Worm (Caenorhabditis elegans) whole organism, L2 larva: ENCODE data around the gene gln-6.

Experiments used
- C34F6.9 ChIP-seq: fragments of 150-350 bp; optimal IDR thresholded peaks from 2 replicates; lab custom pipeline; 2014; ENCODE audit warnings: missing biosample characterization, missing genetic modification characterization
- F13H6.1 ChIP-seq: sonication (generic microtip); optimal IDR thresholded peaks from 2 replicates; lab custom pipeline; 2016; ENCODE audit warnings: missing genetic modification characterization, missing compliant biosample characterization
- R02D3.7 ChIP-seq: fragments of 150-350 bp; optimal IDR thresholded peaks from 2 replicates; lab custom pipeline; 2014; ENCODE audit warnings: missing biosample characterization, missing genetic modification characterization
- Y55F3AM.14 ChIP-seq: fragments of 200-800 bp; sonication (Bioruptor generic); optimal IDR thresholded peaks from 2 replicates; lab custom pipeline; 2018; ENCODE audit warnings: mild to moderate bottlenecking, missing genetic modification characterization, missing compliant biosample characterization
- ZK546.5 ChIP-seq: sonication (generic microtip); optimal IDR thresholded peaks from 2 replicates; lab custom pipeline; 2017; ENCODE audit warnings: missing biosample characterization, missing genetic modification characterization
- aly-2 ChIP-seq: fragments of 150-350 bp; optimal IDR thresholded peaks from 2 replicates; lab custom pipeline; 2014; ENCODE audit warnings: missing biosample characterization, missing genetic modification characterization
- ama-1 ChIP-seq: fragments of 150-350 bp; optimal IDR thresholded peaks from 2 replicates; lab custom pipeline; 2018; ENCODE audit warnings: inconsistent platforms
- blmp-1 ChIP-seq: sonication (generic microtip); optimal IDR thresholded peaks from 2 replicates; lab custom pipeline; 2017; ENCODE audit warnings: missing genetic modification characterization, mild to moderate bottlenecking, missing compliant biosample characterization, antibody characterized with exemption, moderate library complexity; ENCODE audit not compliant: insufficient read depth
- ceh-16 ChIP-seq: fragments of 150-350 bp; optimal IDR thresholded peaks from 2 replicates; lab custom pipeline; 2014; ENCODE audit warnings: missing biosample characterization, missing genetic modification characterization
- ceh-82 ChIP-seq: fragments of 150-350 bp; optimal IDR thresholded peaks from 2 replicates; lab custom pipeline; 2014; ENCODE audit warnings: missing biosample characterization, missing genetic modification characterization
- crh-2 ChIP-seq: sonication (generic microtip); optimal IDR thresholded peaks from 2 replicates; lab custom pipeline; 2017; ENCODE audit warnings: missing biosample characterization, missing genetic modification characterization
- dmd-4 ChIP-seq: sonication (generic microtip); optimal IDR thresholded peaks from 2 replicates; lab custom pipeline; 2017; ENCODE audit warnings: missing biosample characterization, missing genetic modification characterization
- elt-3 ChIP-seq: sonication (generic microtip); optimal IDR thresholded peaks from 2 replicates; lab custom pipeline; 2017; ENCODE audit warnings: missing biosample characterization, missing genetic modification characterization
- fos-1 ChIP-seq: fragments of 150-350 bp; optimal IDR thresholded peaks from 2 replicates; lab custom pipeline; 2014; ENCODE audit warnings: missing biosample characterization, missing genetic modification characterization
- gmeb-1 ChIP-seq: fragments of 150-350 bp; optimal IDR thresholded peaks from 2 replicates; lab custom pipeline; 2014; ENCODE audit warnings: missing biosample characterization, missing genetic modification characterization
- lin-11 ChIP-seq: fragments of 150-350 bp; sonication (generic microtip); optimal IDR thresholded peaks from 2 replicates; lab custom pipeline; 2014; ENCODE audit warnings: missing biosample characterization, missing genetic modification characterization, inconsistent platforms, mixed read lengths
- lin-13 ChIP-seq: fragments of 150-350 bp; optimal IDR thresholded peaks from 2 replicates; lab custom pipeline; 2014; ENCODE audit warnings: missing biosample characterization, missing genetic modification reagents, missing genetic modification characterization
- lin-39 ChIP-seq: fragments of 150-350 bp; optimal IDR thresholded peaks from 2 replicates; lab custom pipeline; 2014; ENCODE audit warnings: missing biosample characterization, missing genetic modification reagents, missing genetic modification characterization
- lsy-2 ChIP-seq, 2 experiments: fragments of 150-350 bp in 1 of 2; sonication (generic microtip) in 1 of 2; optimal IDR thresholded peaks; 2 replicates each; lab custom pipeline; 2014 to 2017; ENCODE audit warnings: missing biosample characterization in 2 of 2, missing genetic modification characterization in 2 of 2
- mab-5 ChIP-seq: fragments of 150-350 bp; optimal IDR thresholded peaks from 2 replicates; lab custom pipeline; 2014; ENCODE audit warnings: missing biosample characterization, missing genetic modification characterization
- mbf-1 ChIP-seq: sonication (generic microtip); optimal IDR thresholded peaks from 2 replicates; lab custom pipeline; 2017; ENCODE audit warnings: missing biosample characterization, missing genetic modification characterization
- mdl-1 ChIP-seq, 2 experiments: fragments of 150-350 bp in 1 of 2; sonication (generic microtip) in 1 of 2; optimal IDR thresholded peaks; 2 replicates each; lab custom pipeline; 2017; ENCODE audit warnings: missing biosample characterization in 2 of 2, missing genetic modification characterization in 2 of 2
- nhr-10 ChIP-seq: sonication (generic microtip); optimal IDR thresholded peaks from 2 replicates; lab custom pipeline; 2017; ENCODE audit warnings: missing biosample characterization, missing genetic modification characterization
- nhr-11 ChIP-seq: fragments of 150-350 bp; optimal IDR thresholded peaks from 2 replicates; lab custom pipeline; 2014; ENCODE audit warnings: missing biosample characterization, missing genetic modification characterization
- nhr-12 ChIP-seq: fragments of 150-350 bp; optimal IDR thresholded peaks from 2 replicates; lab custom pipeline; 2014; ENCODE audit warnings: missing biosample characterization, missing genetic modification characterization
- nhr-129 ChIP-seq: fragments of 150-350 bp; optimal IDR thresholded peaks from 2 replicates; lab custom pipeline; 2014; ENCODE audit warnings: missing biosample characterization, missing genetic modification characterization
- nhr-21 ChIP-seq: fragments of 150-350 bp; optimal IDR thresholded peaks from 2 replicates; lab custom pipeline; 2014; ENCODE audit warnings: missing biosample characterization, missing genetic modification characterization
- nhr-23 ChIP-seq: fragments of 150-350 bp; optimal IDR thresholded peaks from 2 replicates; lab custom pipeline; 2014; ENCODE audit warnings: missing biosample characterization, missing genetic modification reagents, missing genetic modification characterization
- nhr-25 ChIP-seq: fragments of 150-350 bp; sonication (generic microtip); optimal IDR thresholded peaks from 3 replicates; lab custom pipeline; 2014; ENCODE audit warnings: missing biosample characterization, missing genetic modification characterization
- nhr-6 ChIP-seq: fragments of 150-350 bp; optimal IDR thresholded peaks from 2 replicates; lab custom pipeline; 2014; ENCODE audit warnings: missing biosample characterization, missing genetic modification characterization
- nhr-77 ChIP-seq: fragments of 150-350 bp; optimal IDR thresholded peaks from 2 replicates; lab custom pipeline; 2014; ENCODE audit warnings: missing biosample characterization, missing genetic modification characterization
- peb-1 ChIP-seq: fragments of 150-350 bp; optimal IDR thresholded peaks from 2 replicates; lab custom pipeline; 2014; ENCODE audit warnings: missing biosample characterization, missing genetic modification characterization
- skn-1 ChIP-seq: sonication (generic microtip); optimal IDR thresholded peaks from 2 replicates; lab custom pipeline; 2017; ENCODE audit warnings: missing biosample characterization, missing genetic modification characterization
- sma-3 ChIP-seq: sonication (generic microtip); optimal IDR thresholded peaks from 2 replicates; lab custom pipeline; 2016; ENCODE audit warnings: missing genetic modification reagents, missing genetic modification characterization, missing compliant biosample characterization
- sma-9 ChIP-seq, 2 experiments: fragments of 150-350 bp in 1 of 2; sonication (generic microtip) in 1 of 2; optimal IDR thresholded peaks; 2 replicates each; lab custom pipeline; 2014 to 2016; ENCODE audit warnings: missing genetic modification characterization in 2 of 2, mild to moderate bottlenecking in 1 of 2, missing biosample characterization in 1 of 2, missing compliant biosample characterization in 1 of 2, missing genetic modification reagents in 1 of 2, moderate library complexity in 1 of 2
- snpc-4 ChIP-seq: fragments of 150-350 bp; optimal IDR thresholded peaks from 2 replicates; lab custom pipeline; 2014; ENCODE audit warnings: missing biosample characterization, missing genetic modification characterization
- unc-62 ChIP-seq: fragments of 150-350 bp; optimal IDR thresholded peaks from 2 replicates; lab custom pipeline; 2014; ENCODE audit warnings: missing biosample characterization, missing genetic modification reagents, missing genetic modification characterization
- zag-1 ChIP-seq: fragments of 150-350 bp; optimal IDR thresholded peaks from 2 replicates; lab custom pipeline; 2014; ENCODE audit warnings: missing biosample characterization, missing genetic modification characterization
- ztf-11 ChIP-seq: sonication (generic microtip); optimal IDR thresholded peaks from 2 replicates; lab custom pipeline; 2017; ENCODE audit warnings: missing biosample characterization, missing genetic modification characterization
- ztf-4 ChIP-seq: fragments of 150-350 bp; optimal IDR thresholded peaks from 2 replicates; lab custom pipeline; 2014; ENCODE audit warnings: missing biosample characterization, missing genetic modification characterization

Gene gln-6

DNA sequence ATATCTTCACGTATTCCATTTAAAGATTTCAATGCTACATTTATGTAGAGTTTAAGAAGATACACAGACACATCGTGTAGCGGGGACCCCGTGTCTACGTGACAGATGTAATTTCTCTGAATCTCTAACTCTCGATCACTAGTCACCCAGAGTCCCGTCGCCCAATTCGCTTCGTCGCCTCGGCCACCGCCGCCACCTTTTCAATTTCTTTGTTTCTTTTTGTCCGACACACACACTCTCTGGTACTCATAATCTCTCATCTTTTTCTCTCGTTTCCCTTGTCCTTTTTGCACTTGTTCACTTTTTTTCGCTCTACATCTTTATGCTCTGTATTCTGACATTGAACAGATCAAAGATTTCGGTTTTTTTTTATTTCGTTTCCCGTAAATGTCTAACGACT lies 22.3 kb downstream of the gln-6 start (continued):
- TF ChIP-seq lin-11 (tag; lab: Kevin White, UChicago) (peak; percentile 55), ceh-82 (tag; lab: Kevin White, UChicago) (no peak), nhr-12 (tag; lab: Kevin White, UChicago) (no peak), nhr-25 (tag; lab: Kevin White, UChicago) (peak; percentile 66), unc-62 (no peak), sma-3 (GFP tag; lab: Kevin White, UChicago) (peak; percentile 67), F13H6.1 (peak; percentile 89), skn-1 (tag; lab: Kevin White, UChicago) (no peak), nhr-11 (tag; lab: Kevin White, UChicago) (no peak), nhr-77 (no peak), gmeb-1 (tag; lab: Kevin White, UChicago) (peak; percentile 23), ztf-4 (tag; lab: Kevin White, UChicago) (peak; percentile 23), ama-1 (lab: Kevin White, UChicago) (peak; percentile 41), ceh-16 (tag; lab: Kevin White, UChicago) (peak; percentile 45)
- TF ChIP-seq, all 48 proteins: peak for 25

DNA sequence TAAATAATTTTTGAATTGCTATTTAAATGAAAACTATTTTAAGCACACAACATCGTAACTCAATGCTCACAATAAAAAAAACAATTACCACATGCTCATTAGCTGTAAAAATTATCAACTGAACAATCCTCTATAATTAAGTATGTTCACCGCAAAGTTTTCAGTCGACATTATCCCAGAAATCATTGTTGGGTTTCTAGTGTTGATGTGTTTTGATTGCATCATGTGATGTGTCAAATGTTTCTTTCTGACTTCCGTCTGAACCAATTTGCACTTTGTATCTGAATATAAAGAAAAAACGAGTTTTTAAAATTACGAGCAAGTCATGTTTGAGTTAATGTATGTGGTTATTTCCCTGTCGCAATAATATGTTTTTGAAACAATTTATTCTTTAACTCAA lies 22.9 kb downstream of the gln-6 start:
- TF ChIP-seq crh-2 (no peak), snpc-4 (no peak), nhr-129 (tag; lab: Kevin White, UChicago) (peak; percentile 98), sma-9 (GFP tag; optimal IDR thresholded peaks at IDR 0.05; lab: Kevin White, UChicago) (peak; percentile 6), sma-9 (tag; optimal IDR thresholded peaks at IDR 0.05; lab: Kevin White, UChicago) (no peak)

DNA sequence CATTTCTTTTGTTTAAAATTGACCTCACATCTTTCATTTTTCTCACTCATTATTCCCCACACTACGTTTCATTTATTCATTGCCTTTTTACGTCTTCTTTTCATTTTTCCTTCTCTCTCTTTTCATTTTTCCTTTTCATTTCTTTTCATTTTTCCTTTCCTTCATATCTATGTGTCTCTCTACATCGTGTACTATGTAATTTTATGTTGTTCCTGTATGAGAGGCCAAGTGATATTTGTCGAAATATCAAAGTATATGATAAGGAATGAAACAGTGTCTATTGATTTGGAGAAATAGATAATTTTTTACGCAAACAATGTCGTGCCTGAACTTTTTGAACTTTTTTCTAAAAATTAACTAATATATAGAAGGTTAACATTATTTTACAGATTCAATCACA lies 24.2 kb downstream of the gln-6 start:
- TF ChIP-seq ceh-82 (tag; lab: Kevin White, UChicago), result no peak
- TF ChIP-seq nhr-77, result no peak
- peak; percentile 21 for TF ChIP-seq nhr-21 (tag; lab: Kevin White, UChicago)
- TF ChIP-seq nhr-129 (tag; lab: Kevin White, UChicago), result peak; percentile 31
- TF ChIP-seq sma-3 (GFP tag; lab: Kevin White, UChicago), result peak; percentile 24
- no peak for TF ChIP-seq peb-1 (tag; lab: Kevin White, UChicago)
- TF ChIP-seq snpc-4, result peak; percentile 7
- TF ChIP-seq lsy-2 (tag; optimal IDR thresholded peaks at IDR 0.05; lab: Kevin White, UChicago), result peak in 1 of 2 experiments; percentile 15
- TF ChIP-seq zag-1 (tag; lab: Kevin White, UChicago), result no peak
- peak; percentile 69 for TF ChIP-seq crh-2
- peak; percentile 93 for TF ChIP-seq blmp-1 (tag; lab: Kevin White, UChicago)
- no peak for TF ChIP-seq nhr-23 (tag; lab: Kevin White, UChicago)
- TF ChIP-seq mdl-1 (tag; optimal IDR thresholded peaks at IDR 0.05; lab: Kevin White, UChicago), result no peak
- no peak for TF ChIP-seq ztf-4 (tag; lab: Kevin White, UChicago)
- peak; percentile 16 for TF ChIP-seq C34F6.9
- peak; percentile 63 for TF ChIP-seq nhr-25 (tag; lab: Kevin White, UChicago)
- no peak for TF ChIP-seq lin-11 (tag; lab: Kevin White, UChicago)
- no peak for TF ChIP-seq dmd-4
- TF ChIP-seq mab-5 (tag; lab: Kevin White, UChicago), result no peak
- TF ChIP-seq skn-1 (tag; lab: Kevin White, UChicago), result peak; percentile 40
- no peak for TF ChIP-seq ZK546.5 (tag; lab: Kevin White, UChicago)
- TF ChIP-seq aly-2, result no peak
- no peak for TF ChIP-seq ztf-11 (tag; lab: Kevin White, UChicago)
- peak; percentile 92 for TF ChIP-seq fos-1 (tag; lab: Kevin White, UChicago)

DNA sequence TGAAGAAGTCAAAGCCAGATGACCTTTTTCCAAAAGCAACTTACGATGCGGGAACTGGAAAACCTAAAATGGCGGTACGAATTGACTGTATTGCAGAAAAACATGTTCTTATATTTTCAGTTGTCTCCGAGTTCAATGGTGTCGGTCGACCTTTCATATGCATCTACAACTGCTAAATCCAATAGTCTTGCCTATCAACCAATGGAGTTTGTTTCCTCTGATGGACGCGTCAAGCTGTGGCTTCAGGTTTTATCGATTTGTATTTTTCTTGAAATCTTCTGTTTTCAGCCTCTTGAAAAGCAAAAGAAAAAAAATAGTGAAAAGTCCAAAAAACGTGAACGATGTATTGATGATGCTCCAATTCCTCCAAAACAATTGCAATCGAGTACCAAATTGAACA lies 26.4 kb downstream of the gln-6 start:
- no peak for TF ChIP-seq lin-39
- TF ChIP-seq F13H6.1, result no peak
- no peak for TF ChIP-seq C34F6.9
- no peak for TF ChIP-seq fos-1 (tag; lab: Kevin White, UChicago)

DNA sequence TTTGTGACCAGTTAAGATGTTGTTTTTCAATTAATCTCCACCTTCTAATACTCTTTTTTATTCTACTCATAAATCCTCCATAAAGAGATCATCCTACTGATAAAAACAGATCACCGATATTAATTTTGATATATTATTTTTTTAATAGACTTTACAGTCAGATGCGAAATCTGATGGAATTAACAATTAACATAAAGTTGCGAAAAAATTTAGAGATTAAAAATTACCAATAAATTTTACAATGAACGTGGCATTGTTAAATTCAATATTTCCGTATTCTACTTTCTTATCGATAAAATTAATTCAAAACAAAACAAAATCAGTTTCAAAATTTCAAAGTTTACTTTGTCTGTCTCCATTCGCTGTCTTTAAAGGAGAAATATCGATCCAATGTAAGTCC lies 27.9 kb downstream of the gln-6 start, which contains the start of gene K01H12.4:
TSS of gene K01H12.4 (plus strand) at position 301 of the 400 bp plus-strand sequence.
- TF ChIP-seq lin-39 (no peak), Y55F3AM.14 (GFP tag; lab: Kevin White, UChicago) (no peak), elt-3 (tag; lab: Kevin White, UChicago) (no peak), nhr-6 (tag; lab: Kevin White, UChicago) (no peak), lsy-2 (tag; optimal IDR thresholded peaks at IDR 0.05; lab: Kevin White, UChicago) (no peak), nhr-25 (tag; lab: Kevin White, UChicago) (no peak), lin-13 (GFP tag; lab: Kevin White, UChicago) (no peak), zag-1 (tag; lab: Kevin White, UChicago) (no peak), nhr-11 (tag; lab: Kevin White, UChicago) (no peak), sma-9 (GFP tag; optimal IDR thresholded peaks at IDR 0.05; lab: Kevin White, UChicago) (no peak), sma-9 (tag; optimal IDR thresholded peaks at IDR 0.05; lab: Kevin White, UChicago) (no peak), nhr-12 (tag; lab: Kevin White, UChicago) (no peak), nhr-129 (tag; lab: Kevin White, UChicago) (no peak), fos-1 (tag; lab: Kevin White, UChicago) (no peak), mbf-1 (no peak), blmp-1 (tag; lab: Kevin White, UChicago) (no peak), nhr-10 (tag; lab: Kevin White, UChicago) (no peak), nhr-77 (no peak), aly-2 (no peak), F13H6.1 (no peak), R02D3.7 (tag; lab: Kevin White, UChicago) (no peak)
- TF ChIP-seq, all 48 proteins: peak for 0
